Worm (Caenorhabditis elegans): ENCODE measurements around the gene chil-6.
A peak's percentile ranks its signal among the peaks of the same experiment; 100 is the strongest.

- TF ChIP-seq zag-1 (tag; optimal IDR thresholded peaks at IDR 0.05) = no peak
- no peak for TF ChIP-seq sea-2 (GFP tag; optimal IDR thresholded peaks at IDR 0.05)
- peak; percentile 78 for TF ChIP-seq pha-4 (tag; optimal IDR thresholded peaks at IDR 0.05)
- TF ChIP-seq aly-2 (tag; optimal IDR thresholded peaks at IDR 0.05) = no peak
- TF ChIP-seq unc-62 (GFP tag; optimal IDR thresholded peaks at IDR 0.05) = no peak
- TF ChIP-seq nhr-76 (tag; optimal IDR thresholded peaks at IDR 0.05) = no peak
- TF ChIP-seq ama-1 (optimal IDR thresholded peaks at IDR 0.05) = no peak
- TF ChIP-seq R02D3.7 (tag; optimal IDR thresholded peaks at IDR 0.05) = peak; percentile 28
These were observed 34.7 kb upstream of the chil-6 start, which contains the start of gene C08H9.16 for ce11 chrII:9892409-9892808.
